Fruit fly (Drosophila melanogaster) whole organism, embryonic: Measurements from ENCODE around the gene Cpr78Cb.

Experiments used
- CG10267 ChIP-seq: fragments of 200-800 bp; sonication (Bioruptor generic); optimal IDR thresholded peaks from 2 replicates; lab custom pipeline; 2018; ENCODE audit warnings: missing biosample characterization, mild to moderate bottlenecking, missing genetic modification characterization, moderate library complexity
- CG10565 ChIP-seq: fragments of 200-800 bp; sonication (Bioruptor generic); optimal IDR thresholded peaks from 3 replicates; lab custom pipeline; 2016; ENCODE audit warnings: missing biosample characterization, mild to moderate bottlenecking, missing genetic modification characterization
- CG11247 ChIP-seq: fragments of 200-800 bp; sonication (Bioruptor generic); IDR thresholded peaks from 2 replicates; pipeline ENCODE4 v1.3.6; 2022; ENCODE audit warnings: missing biosample characterization, missing genetic modification characterization
- CG13624 ChIP-seq: fragments of 200-800 bp; sonication (Bioruptor generic); optimal IDR thresholded peaks from 2 replicates; lab custom pipeline; 2016; ENCODE audit warnings: missing biosample characterization, missing genetic modification characterization
- CG14710 ChIP-seq: fragments of 200-800 bp; sonication (Bioruptor generic); optimal IDR thresholded peaks from 3 replicates; lab custom pipeline; 2019; ENCODE audit warnings: missing biosample characterization, mild to moderate bottlenecking, missing genetic modification characterization, moderate library complexity
- CG1647 ChIP-seq: fragments of 200-800 bp; sonication (Bioruptor generic); optimal IDR thresholded peaks from 3 replicates; lab custom pipeline; 2016; ENCODE audit warnings: missing biosample characterization, missing genetic modification characterization
- CG18476 ChIP-seq: fragments of 200-800 bp; sonication (Bioruptor generic); optimal IDR thresholded peaks from 2 replicates; lab custom pipeline; 2016; ENCODE audit warnings: missing biosample characterization, mild to moderate bottlenecking, missing genetic modification characterization
- CG32767 ChIP-seq: fragments of 200-800 bp; sonication (Bioruptor generic); IDR thresholded peaks from 2 replicates; pipeline ENCODE4 v1.3.6; 2022; ENCODE audit warnings: missing biosample characterization, missing genetic modification characterization
- CG3995 ChIP-seq: fragments of 200-800 bp; sonication (Bioruptor generic); optimal IDR thresholded peaks from 3 replicates; lab custom pipeline; 2016; ENCODE audit warnings: missing biosample characterization, missing genetic modification characterization
- CG6654 ChIP-seq: fragments of 200-800 bp; sonication (Bioruptor generic); optimal IDR thresholded peaks from 2 replicates; lab custom pipeline; 2017; ENCODE audit warnings: missing biosample characterization, mild to moderate bottlenecking, missing genetic modification characterization
- CG6854 ChIP-seq: fragments of 200-800 bp; sonication (Bioruptor generic); optimal IDR thresholded peaks from 3 replicates; lab custom pipeline; 2017; ENCODE audit warnings: missing biosample characterization, mild to moderate bottlenecking, missing genetic modification characterization
- CG7271 ChIP-seq: fragments of 200-800 bp; sonication (Bioruptor generic); optimal IDR thresholded peaks from 2 replicates; lab custom pipeline; 2018; ENCODE audit warnings: missing biosample characterization, mild to moderate bottlenecking, missing genetic modification characterization, moderate library complexity
- CG8944 ChIP-seq: fragments of 200-800 bp; sonication (Bioruptor generic); optimal IDR thresholded peaks from 3 replicates; lab custom pipeline; 2016; ENCODE audit warnings: missing biosample characterization, missing genetic modification characterization
- CoRest ChIP-seq: fragments of 200-800 bp; sonication (Bioruptor generic); optimal IDR thresholded peaks from 3 replicates; lab custom pipeline; 2018; ENCODE audit warnings: missing biosample characterization, mild to moderate bottlenecking, missing genetic modification characterization, moderate library complexity
- CrebB ChIP-seq: fragments of 200-800 bp; sonication (Bioruptor generic); optimal IDR thresholded peaks from 3 replicates; lab custom pipeline; 2018; ENCODE audit warnings: missing biosample characterization, mild to moderate bottlenecking, missing genetic modification characterization
- Dad ChIP-seq: fragments of 200-800 bp; sonication (Bioruptor generic); optimal IDR thresholded peaks from 3 replicates; lab custom pipeline; 2016; ENCODE audit warnings: missing biosample characterization, missing genetic modification characterization
- Dref ChIP-seq: fragments of 200-800 bp; sonication (Bioruptor generic); IDR thresholded peaks from 2 replicates; pipeline ENCODE4 v1.3.6; 2022; ENCODE audit warnings: missing biosample characterization, missing genetic modification characterization
- Ets65A ChIP-seq: fragments of 200-800 bp; sonication (Bioruptor generic); peaks from one replicate; lab custom pipeline; 2016; ENCODE audit warnings: missing biosample characterization, missing genetic modification characterization
- Gsc ChIP-seq: fragments of 200-800 bp; sonication (Bioruptor generic); IDR thresholded peaks from 2 replicates; pipeline ENCODE4 v1.3.6; 2022; ENCODE audit warnings: missing biosample characterization, missing genetic modification characterization
- H15 ChIP-seq: fragments of 200-800 bp; sonication (Bioruptor generic); IDR thresholded peaks from 3 replicates; pipeline ENCODE4 v1.3.6; 2022; ENCODE audit warnings: missing biosample characterization, missing genetic modification characterization
- Hr51 ChIP-seq, 2 experiments: fragments of 200-800 bp; sonication (Bioruptor generic); optimal IDR thresholded peaks; 2 replicates in 1 of 2; 3 replicates in 1 of 2; lab custom pipeline; 2016 to 2018; ENCODE audit warnings: missing biosample characterization in 2 of 2, missing genetic modification characterization in 2 of 2, mild to moderate bottlenecking in 1 of 2, moderate library complexity in 1 of 2
- Hr78 ChIP-seq, 2 experiments: fragments of 200-800 bp in 1 of 2; fragments of >200 bp in 1 of 2; sonication (Bioruptor generic) in 1 of 2; optimal IDR thresholded peaks; 2 replicates each; lab custom pipeline; 2017 to 2019; ENCODE audit warnings: missing biosample characterization in 2 of 2, missing genetic modification characterization in 2 of 2, mild to moderate bottlenecking in 1 of 2, moderate library complexity in 1 of 2
- Meics ChIP-seq: fragments of 200-800 bp; sonication (Bioruptor generic); optimal IDR thresholded peaks from 2 replicates; lab custom pipeline; 2017; ENCODE audit warnings: missing biosample characterization, mild to moderate bottlenecking, missing genetic modification characterization
- Neu2 ChIP-seq: fragments of 200-800 bp; sonication (Bioruptor generic); optimal IDR thresholded peaks from 3 replicates; lab custom pipeline; 2016; ENCODE audit warnings: missing biosample characterization, missing genetic modification characterization, borderline replicate concordance
- PHDP ChIP-seq: fragments of 200-800 bp; sonication (Bioruptor generic); optimal IDR thresholded peaks from 3 replicates; lab custom pipeline; 2018; ENCODE audit warnings: missing biosample characterization, mild to moderate bottlenecking, missing genetic modification characterization, moderate library complexity
- Trl ChIP-seq, 3 experiments: fragments of >200 bp in 2 of 3; fragments of 200-800 bp in 1 of 3; sonication (Bioruptor generic) in 1 of 3; optimal IDR thresholded peaks; 2 replicates in 1 of 3; 3 replicates in 2 of 3; lab custom pipeline; 2016 to 2017; ENCODE audit warnings: missing biosample characterization in 1 of 3, missing genetic modification characterization in 1 of 3
- YL-1 ChIP-seq: fragments of 200-800 bp; sonication (Bioruptor generic); optimal IDR thresholded peaks from 3 replicates; lab custom pipeline; 2017; ENCODE audit warnings: missing biosample characterization, mild to moderate bottlenecking, missing genetic modification characterization
- br ChIP-seq: fragments of >200 bp; optimal IDR thresholded peaks from 2 replicates; lab custom pipeline; 2017
- chif ChIP-seq, 2 experiments: fragments of 200-800 bp; sonication (Bioruptor generic); optimal IDR thresholded peaks; 3 replicates each; lab custom pipeline; 2016; ENCODE audit warnings: missing biosample characterization in 2 of 2, missing genetic modification characterization in 2 of 2
- ci ChIP-seq: fragments of 200-800 bp; sonication (Bioruptor generic); IDR thresholded peaks from 3 replicates; pipeline ENCODE4 v1.3.6; 2022; ENCODE audit warnings: missing biosample characterization, missing genetic modification characterization
- corto ChIP-seq: fragments of 200-800 bp; sonication (Bioruptor generic); optimal IDR thresholded peaks from 2 replicates; lab custom pipeline; 2016; ENCODE audit warnings: missing biosample characterization, mild to moderate bottlenecking, missing genetic modification characterization, moderate library complexity
- crc ChIP-seq: fragments of 200-800 bp; sonication (Bioruptor generic); optimal IDR thresholded peaks from 2 replicates; lab custom pipeline; 2016; ENCODE audit warnings: missing biosample characterization, missing genetic modification characterization
- dan ChIP-seq: fragments of 200-800 bp; sonication (Bioruptor generic); IDR thresholded peaks from 2 replicates; pipeline ENCODE4 v1.3.6; 2022; ENCODE audit warnings: missing biosample characterization, missing genetic modification characterization
- dmrt99B ChIP-seq: fragments of 200-800 bp; sonication (Bioruptor generic); optimal IDR thresholded peaks from 2 replicates; lab custom pipeline; 2018; ENCODE audit warnings: missing biosample characterization, mild to moderate bottlenecking, missing genetic modification characterization, moderate library complexity
- gcm ChIP-seq: fragments of 200-800 bp; sonication (Bioruptor generic); optimal IDR thresholded peaks from 2 replicates; lab custom pipeline; 2019; ENCODE audit warnings: missing biosample characterization, mild to moderate bottlenecking, missing genetic modification characterization, moderate library complexity
- grau ChIP-seq: fragments of 200-800 bp; optimal IDR thresholded peaks from 3 replicates; lab custom pipeline; 2019; ENCODE audit warnings: missing biosample characterization, mild to moderate bottlenecking, missing genetic modification characterization, moderate library complexity
- hb ChIP-seq: fragments of 200-800 bp; sonication (Bioruptor generic); IDR thresholded peaks from 3 replicates; pipeline ENCODE4 v1.3.6; 2022; ENCODE audit warnings: missing biosample characterization, missing genetic modification characterization; ENCODE audit not compliant: partially characterized antibody
- her ChIP-seq: fragments of 200-800 bp; sonication (Bioruptor generic); optimal IDR thresholded peaks from 2 replicates; lab custom pipeline; 2016; ENCODE audit warnings: missing biosample characterization, missing genetic modification characterization
- ken ChIP-seq: fragments of 200-800 bp; sonication (Bioruptor generic); IDR thresholded peaks from 3 replicates; pipeline ENCODE4 v1.3.6; 2022; ENCODE audit warnings: missing biosample characterization, missing genetic modification characterization
- oc ChIP-seq: fragments of 200-800 bp; sonication (Bioruptor generic); optimal IDR thresholded peaks from 2 replicates; lab custom pipeline; 2018; ENCODE audit warnings: missing biosample characterization, mild to moderate bottlenecking, missing genetic modification characterization, moderate library complexity
- org-1 ChIP-seq: fragments of 200-800 bp; sonication (Bioruptor generic); optimal IDR thresholded peaks from 2 replicates; lab custom pipeline; 2017; ENCODE audit warnings: missing biosample characterization, missing genetic modification characterization
- rib ChIP-seq: fragments of 200-800 bp; sonication (Bioruptor generic); IDR thresholded peaks from 2 replicates; pipeline ENCODE4 v1.3.6; 2022; ENCODE audit warnings: missing biosample characterization, missing genetic modification characterization
- sens ChIP-seq: fragments of 200-800 bp; sonication (Bioruptor generic); peaks from one replicate; lab custom pipeline; 2016; ENCODE audit warnings: missing biosample characterization, missing genetic modification characterization
- sens-2 ChIP-seq: fragments of 200-800 bp; sonication (Bioruptor generic); IDR thresholded peaks from 2 replicates; pipeline ENCODE4 v1.3.6; 2022; ENCODE audit warnings: missing biosample characterization, missing genetic modification characterization
- seq ChIP-seq: fragments of 200-800 bp; sonication (Bioruptor generic); IDR thresholded peaks from 2 replicates; pipeline ENCODE4 v1.3.6; 2022; ENCODE audit warnings: missing biosample characterization, missing genetic modification characterization
- tgo ChIP-seq: fragments of 200-800 bp; sonication (Bioruptor generic); IDR thresholded peaks from 3 replicates; pipeline ENCODE4 v1.3.6; 2022; ENCODE audit warnings: missing biosample characterization, missing genetic modification characterization
- tio ChIP-seq: fragments of 200-800 bp; sonication (Bioruptor generic); optimal IDR thresholded peaks from 2 replicates; lab custom pipeline; 2017; ENCODE audit warnings: missing biosample characterization, missing genetic modification characterization, inconsistent platforms
- trh ChIP-seq: fragments of 200-800 bp; sonication (Bioruptor generic); optimal IDR thresholded peaks from 2 replicates; lab custom pipeline; 2016; ENCODE audit warnings: missing biosample characterization, missing genetic modification characterization
- vvl ChIP-seq: fragments of 200-800 bp; sonication (Bioruptor generic); IDR thresholded peaks from 2 replicates; pipeline ENCODE4 v1.3.6; 2022; ENCODE audit warnings: missing biosample characterization, missing genetic modification characterization
- zf30C ChIP-seq: fragments of 200-800 bp; sonication (Bioruptor generic); optimal IDR thresholded peaks from 3 replicates; lab custom pipeline; 2018; ENCODE audit warnings: missing biosample characterization, mild to moderate bottlenecking, missing genetic modification characterization
- zfh1 ChIP-seq: fragments of 200-800 bp; sonication (Bioruptor generic); IDR thresholded peaks from 3 replicates; pipeline ENCODE4 v1.3.6; 2022; ENCODE audit warnings: missing biosample characterization, missing genetic modification characterization

The Cpr78Cb gene

DNA sequence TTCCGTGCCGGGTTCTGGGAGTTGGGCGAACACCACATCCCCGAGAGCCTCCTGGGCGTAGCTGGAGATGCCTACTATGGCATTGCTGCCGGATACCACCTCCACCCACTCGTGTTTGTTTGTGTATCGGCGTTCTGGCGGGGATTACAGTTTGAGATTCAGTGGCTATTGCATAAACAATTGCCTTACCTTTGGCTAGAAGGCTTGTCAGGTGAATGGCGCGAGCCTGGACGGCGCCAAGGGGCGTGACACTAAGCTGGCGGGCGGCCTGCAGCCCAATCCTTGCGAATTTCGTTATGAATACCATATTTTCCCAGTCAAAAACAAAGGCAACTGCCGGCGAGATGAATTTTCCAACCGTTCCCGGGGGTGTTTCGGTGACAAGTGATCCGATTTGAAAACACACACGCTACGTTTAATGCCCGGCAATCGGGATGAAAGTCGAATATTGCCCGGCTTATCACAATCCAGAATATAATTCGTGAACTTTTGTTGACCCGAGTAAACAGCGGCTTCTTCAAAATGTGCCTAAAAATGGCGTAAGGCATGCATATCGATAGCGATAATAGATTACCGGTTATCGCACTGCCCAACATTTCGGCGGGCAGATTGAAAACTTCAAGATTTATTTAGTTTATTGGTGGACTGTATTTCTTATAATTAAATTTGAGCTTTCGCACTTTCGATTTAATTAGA, 13.1 kb upstream of the Cpr78Cb start, which contains the start of gene ppl (continued):
- no peak for TF ChIP-seq CG1647 (GFP tag; lab: Kevin White, UChicago)
- no peak for TF ChIP-seq tio (GFP tag; lab: Kevin White, UChicago)
- no peak for TF ChIP-seq Hr51 (GFP tag; optimal IDR thresholded peaks at IDR 0.05; lab: Kevin White, UChicago)
- no peak for TF ChIP-seq hb (GFP tag; lab: Robert Waterston, UW)
- no peak for TF ChIP-seq her (GFP tag; lab: Kevin White, UChicago)
- no peak for TF ChIP-seq br
- peak; percentile 83 for TF ChIP-seq Dref
- TF ChIP-seq Meics (GFP tag; lab: Kevin White, UChicago): no peak
- no peak for TF ChIP-seq dmrt99B (tag; lab: Kevin White, UChicago)
- TF ChIP-seq org-1 (GFP tag; lab: Kevin White, UChicago): no peak
- TF ChIP-seq CG18476: peak; percentile 91
- no peak for TF ChIP-seq sens-2 (GFP tag; lab: Robert Waterston, UW)
- TF ChIP-seq tgo (GFP tag; lab: Robert Waterston, UW): no peak
- no peak for TF ChIP-seq CG32767
- peak; percentile 56 for TF ChIP-seq YL-1
- TF ChIP-seq gcm: no peak
- no peak for TF ChIP-seq zfh1
- peak; percentile 23 for TF ChIP-seq CG14710
- TF ChIP-seq chif (GFP tag; optimal IDR thresholded peaks at IDR 0.05; lab: Kevin White, UChicago): no peak
- no peak for TF ChIP-seq corto (GFP tag; lab: Kevin White, UChicago)
- TF ChIP-seq Ets65A (GFP tag; lab: Kevin White, UChicago): no peak
- TF ChIP-seq CG11247 (GFP tag; lab: Robert Waterston, UW): no peak
- TF ChIP-seq CG3995 (GFP tag; lab: Kevin White, UChicago): no peak
- TF ChIP-seq seq (GFP tag; lab: Robert Waterston, UW): no peak
- TF ChIP-seq rib: no peak
- no peak for TF ChIP-seq oc (tag; lab: Kevin White, UChicago)
- no peak for TF ChIP-seq Gsc (GFP tag; lab: Robert Waterston, UW)
- TF ChIP-seq CG8944 (GFP tag; lab: Kevin White, UChicago): no peak
- peak; percentile 78 for TF ChIP-seq sens (GFP tag; lab: Kevin White, UChicago)
- no peak for TF ChIP-seq Trl (optimal IDR thresholded peaks at IDR 0.05; lab: Kevin White, UChicago)
- no peak for TF ChIP-seq Trl (GFP tag; optimal IDR thresholded peaks at IDR 0.05; lab: Kevin White, UChicago)
- no peak for TF ChIP-seq dan (GFP tag; lab: Robert Waterston, UW)
- TF ChIP-seq vvl (GFP tag; lab: Robert Waterston, UW): peak; percentile 31; the same call in 1 of the 2 replicates
- TF ChIP-seq crc (GFP tag; lab: Kevin White, UChicago): no peak
- no peak for TF ChIP-seq zf30C
- TF ChIP-seq CG13624 (GFP tag; lab: Kevin White, UChicago): peak; percentile 5
- no peak for TF ChIP-seq CrebB
- TF ChIP-seq Neu2 (GFP tag; lab: Kevin White, UChicago): no peak
- no peak for TF ChIP-seq ken
- TF ChIP-seq CG10267 (tag; lab: Kevin White, UChicago): peak; percentile 5
- TF ChIP-seq CG6654 (GFP tag; lab: Kevin White, UChicago): peak; percentile 97
- peak in 1 of 2 experiments; percentile 99 for TF ChIP-seq Hr78 (GFP tag; optimal IDR thresholded peaks at IDR 0.05; lab: Kevin White, UChicago)
- 0 out of 3 replicates have a peak, but pooled peaks have one; percentile 37 for TF ChIP-seq ci
- TF ChIP-seq trh (GFP tag; lab: Kevin White, UChicago): no peak
- TF ChIP-seq CG10565 (GFP tag; lab: Kevin White, UChicago): no peak
- no peak for TF ChIP-seq Dad (GFP tag; lab: Kevin White, UChicago)
- no peak for TF ChIP-seq H15 (GFP tag; lab: Robert Waterston, UW)
- no peak for TF ChIP-seq CoRest (tag; lab: Kevin White, UChicago)
- no peak for TF ChIP-seq PHDP (tag; lab: Kevin White, UChicago)
- no peak for TF ChIP-seq grau (tag; lab: Kevin White, UChicago)
- TF ChIP-seq CG6854 (GFP tag; lab: Kevin White, UChicago): peak; percentile 23
- TF ChIP-seq CG7271 (tag; lab: Kevin White, UChicago): no peak
